Worm (Caenorhabditis elegans) whole organism, young adult: Measurements from ENCODE around the gene ech-6.

ENCODE experiments used
- F57C9.4 ChIP-seq: sonication (generic microtip); optimal IDR thresholded peaks from 2 replicates; lab custom pipeline; 2017; ENCODE audit warnings: mild to moderate bottlenecking, missing genetic modification characterization, missing compliant biosample characterization
- Y53G8AR.9 ChIP-seq: fragments of 200-800 bp; sonication (Bioruptor generic); conservative IDR thresholded peaks from 2 replicates; pipeline ENCODE4 v1.3.6; 2022; ENCODE audit warnings: missing genetic modification reagents, missing genetic modification characterization, missing compliant biosample characterization
- egl-18 ChIP-seq: fragments of 200-800 bp; sonication (Bioruptor generic); IDR thresholded peaks from 2 replicates; pipeline ENCODE4 v1.3.6; 2022; ENCODE audit warnings: missing genetic modification reagents, missing genetic modification characterization, missing compliant biosample characterization
- fkh-3 ChIP-seq: sonication (generic microtip); optimal IDR thresholded peaks from 2 replicates; lab custom pipeline; 2016; ENCODE audit warnings: mild to moderate bottlenecking, missing genetic modification characterization, missing compliant biosample characterization
- gei-17 ChIP-seq: fragments of 200-800 bp; sonication (Bioruptor generic); optimal IDR thresholded peaks from 2 replicates; lab custom pipeline; 2018; ENCODE audit warnings: mild to moderate bottlenecking, missing genetic modification characterization, missing compliant biosample characterization
- him-1 ChIP-seq: sonication (generic microtip); optimal IDR thresholded peaks from 2 replicates; lab custom pipeline; 2016; ENCODE audit warnings: missing genotype, missing genetic modification reagents, missing genetic modification characterization, missing compliant biosample characterization
- nfya-1 ChIP-seq: sonication (generic microtip); optimal IDR thresholded peaks from 2 replicates; lab custom pipeline; 2017; ENCODE audit warnings: antibody characterized with exemption, missing compliant biosample characterization, missing genetic modification characterization, borderline replicate concordance; ENCODE audit not compliant: insufficient read depth
- snpc-4 ChIP-seq, 5 experiments: fragments of 150-350 bp in 1 of 5; sonication (generic microtip) in 4 of 5; optimal IDR thresholded peaks; 2 replicates each; lab custom pipeline; 2014 to 2018; ENCODE audit warnings: missing genetic modification characterization in 5 of 5, missing biosample characterization in 3 of 5, antibody characterized with exemption in 2 of 5, mild to moderate bottlenecking in 2 of 5, missing compliant biosample characterization in 2 of 5, missing genotype in 2 of 5, moderate library complexity in 2 of 5, missing genetic modification reagents in 1 of 5
- unc-62 ChIP-seq: fragments of 150-350 bp; optimal IDR thresholded peaks from 2 replicates; lab custom pipeline; 2014; ENCODE audit warnings: missing biosample characterization, missing genetic modification reagents, missing genetic modification characterization

ce11 chrIII:9730407-9730806 lies 22.3 kb downstream of the ech-6 start:
- TF ChIP-seq egl-18 (GFP tag; lab: Robert Waterston, UW) (no peak), him-1 (tag; lab: Kevin White, UChicago) (no peak), F57C9.4 (tag; lab: Kevin White, UChicago) (no peak), fkh-3 (tag; lab: Kevin White, UChicago) (no peak), snpc-4 (GFP tag; optimal IDR thresholded peaks at IDR 0.05; lab: Kevin White, UChicago) (no peak), snpc-4 (tag; optimal IDR thresholded peaks at IDR 0.05; lab: Kevin White, UChicago) (no peak), nfya-1 (no peak), gei-17 (GFP tag; lab: Kevin White, UChicago) (no peak), Y53G8AR.9 (GFP tag; lab: Robert Waterston, UW) (no peak), unc-62 (GFP tag; lab: Kevin White, UChicago) (no peak)
